Worm (Caenorhabditis elegans) whole organism, L1 larva: Measurements from ENCODE around the gene C50H2.13.

Source experiments
- C04F5.9 ChIP-seq: sonication (generic microtip); optimal IDR thresholded peaks from 2 replicates; lab custom pipeline; 2016; ENCODE audit warnings: missing genetic modification characterization, missing compliant biosample characterization
- Y116A8C.19 ChIP-seq: sonication (generic microtip); optimal IDR thresholded peaks from 2 replicates; lab custom pipeline; 2016; ENCODE audit warnings: missing compliant biosample characterization, missing genetic modification characterization, borderline replicate concordance
- aha-1 ChIP-seq: fragments of 150-350 bp; optimal IDR thresholded peaks from 2 replicates; lab custom pipeline; 2014; ENCODE audit warnings: missing biosample characterization, missing genetic modification characterization
- alr-1 ChIP-seq: fragments of 200-800 bp; sonication (Bioruptor generic); optimal IDR thresholded peaks from 2 replicates; lab custom pipeline; 2018; ENCODE audit warnings: borderline replicate concordance, mild to moderate bottlenecking, missing genetic modification characterization, missing compliant biosample characterization
- aly-2 ChIP-seq: fragments of 150-350 bp; optimal IDR thresholded peaks from 2 replicates; lab custom pipeline; 2014; ENCODE audit warnings: missing biosample characterization, missing genetic modification characterization
- ama-1 ChIP-seq: fragments of 150-350 bp; optimal IDR thresholded peaks from 2 replicates; lab custom pipeline; 2014
- ceh-63 ChIP-seq: fragments of 200-800 bp; sonication (Bioruptor generic); optimal IDR thresholded peaks from 2 replicates; lab custom pipeline; 2018; ENCODE audit warnings: mild to moderate bottlenecking, missing genetic modification characterization, missing compliant biosample characterization
- ceh-8 ChIP-seq: fragments of 200-800 bp; sonication (Bioruptor generic); optimal IDR thresholded peaks from 2 replicates; lab custom pipeline; 2018; ENCODE audit warnings: mild to moderate bottlenecking, missing genetic modification characterization, moderate library complexity, missing compliant biosample characterization
- ceh-82 ChIP-seq, 3 experiments: fragments of 150-350 bp in 1 of 3; sonication (generic microtip) in 2 of 3; optimal IDR thresholded peaks; 2 replicates each; lab custom pipeline; 2014 to 2017; ENCODE audit warnings: missing biosample characterization in 3 of 3, missing genetic modification characterization in 3 of 3
- ceh-88 ChIP-seq: fragments of 200-800 bp; sonication (Bioruptor generic); IDR thresholded peaks from 2 replicates; pipeline ENCODE4 v1.3.6; 2022; ENCODE audit warnings: missing genetic modification characterization, missing compliant biosample characterization
- dsc-1 ChIP-seq: sonication (generic microtip); optimal IDR thresholded peaks from 2 replicates; lab custom pipeline; 2016; ENCODE audit warnings: mild to moderate bottlenecking, missing genetic modification characterization, missing compliant biosample characterization
- efl-1 ChIP-seq, 4 experiments: fragments of 150-350 bp; optimal IDR thresholded peaks in 3 of 4; peaks in 1 of 4; 1 replicate in 1 of 4; 2 replicates in 3 of 4; lab custom pipeline; 2014; ENCODE audit warnings: missing biosample characterization in 2 of 4, missing genetic modification characterization in 2 of 4, missing genetic modification reagents in 2 of 4
- efl-3 ChIP-seq: fragments of 200-800 bp; sonication (Bioruptor generic); optimal IDR thresholded peaks from 2 replicates; lab custom pipeline; 2018; ENCODE audit warnings: mild to moderate bottlenecking, missing genetic modification characterization, missing compliant biosample characterization
- egl-13 ChIP-seq: sonication (generic microtip); optimal IDR thresholded peaks from 2 replicates; lab custom pipeline; 2016; ENCODE audit warnings: missing genotype, missing genetic modification reagents, missing genetic modification characterization, missing compliant biosample characterization
- egl-27 ChIP-seq, 2 experiments: fragments of 150-350 bp in 1 of 2; sonication (generic microtip); optimal IDR thresholded peaks; 3 replicates each; lab custom pipeline; 2017 to 2018; ENCODE audit warnings: missing biosample characterization in 2 of 2, missing genetic modification characterization in 2 of 2, missing genetic modification reagents in 2 of 2
- elt-2 ChIP-seq: sonication (generic microtip); optimal IDR thresholded peaks from 2 replicates; lab custom pipeline; 2016; ENCODE audit warnings: missing genetic modification characterization, mild to moderate bottlenecking, inconsistent platforms, missing compliant biosample characterization, missing genetic modification reagents
- ets-5 ChIP-seq: fragments of 200-800 bp; sonication (Bioruptor generic); IDR thresholded peaks from 2 replicates; pipeline ENCODE4 v1.3.6; 2022; ENCODE audit warnings: missing genetic modification characterization, missing compliant biosample characterization
- hpl-2 ChIP-seq: fragments of 150-350 bp; optimal IDR thresholded peaks from 2 replicates; lab custom pipeline; 2014; ENCODE audit warnings: missing biosample characterization, missing genetic modification reagents, missing genetic modification characterization
- isw-1 ChIP-seq: fragments of 200-800 bp; sonication (Bioruptor generic); IDR thresholded peaks from 2 replicates; pipeline ENCODE4 v1.3.6; 2022; ENCODE audit warnings: missing genetic modification characterization, missing compliant biosample characterization
- lin-13 ChIP-seq: fragments of 150-350 bp; optimal IDR thresholded peaks from 2 replicates; lab custom pipeline; 2014; ENCODE audit warnings: missing biosample characterization, missing genetic modification reagents, missing genetic modification characterization
- lin-14 ChIP-seq: fragments of 200-800 bp; sonication (Bioruptor generic); optimal IDR thresholded peaks from 2 replicates; lab custom pipeline; 2018; ENCODE audit warnings: mild to moderate bottlenecking, missing genetic modification characterization, moderate library complexity, missing compliant biosample characterization
- lin-15B ChIP-seq: fragments of 150-350 bp; sonication (generic microtip); optimal IDR thresholded peaks from 3 replicates; lab custom pipeline; 2014; ENCODE audit warnings: missing biosample characterization, missing genetic modification characterization
- lin-35 ChIP-seq, 2 experiments: fragments of 150-350 bp; optimal IDR thresholded peaks; 2 replicates each; lab custom pipeline; 2014; ENCODE audit warnings: missing biosample characterization in 2 of 2, missing genetic modification characterization in 2 of 2, missing genetic modification reagents in 2 of 2
- lin-39 ChIP-seq: fragments of 150-350 bp; optimal IDR thresholded peaks from 2 replicates; lab custom pipeline; 2014; ENCODE audit warnings: missing biosample characterization, missing genetic modification reagents, missing genetic modification characterization
- mef-2 ChIP-seq: fragments of 150-350 bp; optimal IDR thresholded peaks from 2 replicates; lab custom pipeline; 2014; ENCODE audit warnings: missing biosample characterization, missing genetic modification characterization
- nhr-12 ChIP-seq: sonication (generic microtip); optimal IDR thresholded peaks from 2 replicates; lab custom pipeline; 2017; ENCODE audit warnings: missing biosample characterization, missing genetic modification characterization
- nhr-28 ChIP-seq: fragments of 150-350 bp; optimal IDR thresholded peaks from 2 replicates; lab custom pipeline; 2014; ENCODE audit warnings: missing biosample characterization, missing genetic modification characterization
- nhr-47 ChIP-seq: sonication (generic microtip); optimal IDR thresholded peaks from 2 replicates; lab custom pipeline; 2016; ENCODE audit warnings: mild to moderate bottlenecking, missing genetic modification characterization, moderate library complexity, missing compliant biosample characterization
- nhr-71 ChIP-seq: sonication (generic microtip); optimal IDR thresholded peaks from 2 replicates; lab custom pipeline; 2016; ENCODE audit warnings: mild to moderate bottlenecking, missing genetic modification characterization, moderate library complexity, missing compliant biosample characterization
- nhr-76 ChIP-seq: sonication (generic microtip); optimal IDR thresholded peaks from 2 replicates; lab custom pipeline; 2017; ENCODE audit warnings: missing biosample characterization, missing genetic modification characterization
- nhr-77 ChIP-seq: fragments of 150-350 bp; optimal IDR thresholded peaks from 2 replicates; lab custom pipeline; 2014; ENCODE audit warnings: missing biosample characterization, missing genetic modification characterization
- pag-3 ChIP-seq: sonication (generic microtip); optimal IDR thresholded peaks from 2 replicates; lab custom pipeline; 2017; ENCODE audit warnings: missing genetic modification characterization, mild to moderate bottlenecking, missing compliant biosample characterization, antibody characterized with exemption, borderline replicate concordance; ENCODE audit not compliant: insufficient read depth
- pax-3 ChIP-seq: fragments of 200-800 bp; sonication (Bioruptor generic); optimal IDR thresholded peaks from 2 replicates; lab custom pipeline; 2018; ENCODE audit warnings: mild to moderate bottlenecking, missing genetic modification characterization, moderate library complexity, missing compliant biosample characterization
- pqm-1 ChIP-seq: sonication (generic microtip); optimal IDR thresholded peaks from 3 replicates; lab custom pipeline; 2017; ENCODE audit warnings: missing biosample characterization, missing genetic modification characterization
- rnt-1 ChIP-seq: sonication (generic microtip); optimal IDR thresholded peaks from 2 replicates; lab custom pipeline; 2016; ENCODE audit warnings: mild to moderate bottlenecking, missing genetic modification characterization, moderate library complexity, missing compliant biosample characterization
- skn-1 ChIP-seq: fragments of 150-350 bp; optimal IDR thresholded peaks from 2 replicates; lab custom pipeline; 2014; ENCODE audit warnings: missing biosample characterization, missing genetic modification characterization
- snpc-4 ChIP-seq: fragments of 150-350 bp; optimal IDR thresholded peaks from 2 replicates; lab custom pipeline; 2014; ENCODE audit warnings: missing biosample characterization, missing genetic modification characterization
- sox-4 ChIP-seq: sonication (generic microtip); optimal IDR thresholded peaks from 2 replicates; lab custom pipeline; 2016; ENCODE audit warnings: missing genetic modification characterization, missing compliant biosample characterization
- unc-130 ChIP-seq: fragments of 150-350 bp; optimal IDR thresholded peaks from 2 replicates; lab custom pipeline; 2017; ENCODE audit warnings: missing biosample characterization, missing genetic modification characterization, inconsistent platforms
- unc-30 ChIP-seq: sonication (generic microtip); optimal IDR thresholded peaks from 2 replicates; lab custom pipeline; 2017; ENCODE audit warnings: missing biosample characterization, missing genetic modification characterization
- zag-1 ChIP-seq: fragments of 150-350 bp; optimal IDR thresholded peaks from 2 replicates; lab custom pipeline; 2014; ENCODE audit warnings: missing biosample characterization, missing genetic modification characterization
- ztf-11 ChIP-seq, 2 experiments: sonication (generic microtip); optimal IDR thresholded peaks; 2 replicates each; lab custom pipeline; 2016 to 2017; ENCODE audit warnings: missing genetic modification characterization in 2 of 2, missing biosample characterization in 1 of 2, missing compliant biosample characterization in 1 of 2
- ztf-4 ChIP-seq: fragments of 150-350 bp; optimal IDR thresholded peaks from 2 replicates; lab custom pipeline; 2014; ENCODE audit warnings: missing biosample characterization, missing genetic modification characterization

The C50H2.13 gene

DNA sequence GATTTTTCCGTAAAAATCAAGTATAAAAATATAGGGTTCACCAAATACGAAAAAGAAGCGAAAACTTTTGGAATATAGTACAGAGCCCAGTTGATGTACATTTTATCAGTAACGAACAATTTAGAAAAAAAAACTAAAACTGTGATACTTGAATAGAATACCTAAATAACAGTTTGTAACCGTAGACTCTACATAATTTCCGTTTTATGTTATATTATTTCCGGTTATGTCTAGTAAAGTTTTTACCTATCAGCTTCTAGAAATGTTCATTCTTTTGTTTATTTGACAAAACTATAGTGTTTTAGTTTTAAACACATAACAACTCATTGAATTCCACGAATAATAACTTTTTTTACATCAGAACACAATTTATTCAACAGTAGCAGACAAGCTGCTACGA lies 11.1 kb downstream of the C50H2.13 start, which contains the start of gene srj-33:
TSS of gene srj-33 (minus strand) at position 101 of the 400 bp plus-strand sequence.
- TF ChIP-seq elt-2 (no peak), ceh-63 (GFP tag; lab: Kevin White, UChicago) (no peak), ama-1 (lab: Kevin White, UChicago) (no peak), sox-4 (tag; lab: Kevin White, UChicago) (no peak), rnt-1 (tag; lab: Kevin White, UChicago) (no peak), lin-13 (GFP tag; lab: Kevin White, UChicago) (no peak), ceh-82 (tag; optimal IDR thresholded peaks at IDR 0.05; lab: Kevin White, UChicago) (no peak), pag-3 (tag; lab: Kevin White, UChicago) (no peak), nhr-76 (tag; lab: Kevin White, UChicago) (no peak), skn-1 (tag; lab: Kevin White, UChicago) (no peak), efl-3 (GFP tag; lab: Kevin White, UChicago) (no peak), lin-15B (tag; lab: Kevin White, UChicago) (no peak), egl-13 (tag; lab: Kevin White, UChicago) (no peak), C04F5.9 (tag; lab: Kevin White, UChicago) (no peak), ztf-4 (tag; lab: Kevin White, UChicago) (no peak), zag-1 (no peak)

DNA sequence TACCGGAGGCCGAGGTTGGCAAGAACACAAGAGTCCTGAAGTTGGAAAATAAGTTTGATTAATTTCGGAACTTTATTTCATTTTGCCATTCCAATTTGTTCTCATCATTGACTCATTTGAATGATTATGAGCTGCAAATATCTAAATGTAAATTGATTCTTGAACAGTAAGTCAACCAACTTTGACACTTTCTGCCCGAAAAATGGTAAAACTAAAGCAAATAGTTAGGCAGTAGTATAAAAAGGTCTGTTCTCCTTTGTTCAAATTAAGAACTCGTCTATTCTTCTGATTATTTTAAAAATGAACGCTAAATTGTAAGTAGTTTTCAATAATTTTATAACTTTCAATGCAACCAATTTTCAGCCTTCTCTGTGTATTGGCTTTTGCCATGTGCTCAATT lies 16.7 kb downstream of the C50H2.13 start, which contains the start of gene fipr-12:
TSS of gene fipr-12 (plus strand) at position 301 of the 400 bp plus-strand sequence.
- TF ChIP-seq snpc-4 (tag; lab: Kevin White, UChicago) (no peak), nhr-12 (tag; lab: Kevin White, UChicago) (no peak), ama-1 (lab: Kevin White, UChicago) (no peak), C04F5.9 (tag; lab: Kevin White, UChicago) (no peak), Y116A8C.19 (tag; lab: Kevin White, UChicago) (no peak), lin-35 (GFP tag; optimal IDR thresholded peaks at IDR 0.05; lab: Kevin White, UChicago) (no peak), nhr-71 (no peak), pqm-1 (tag; lab: Kevin White, UChicago) (no peak), ets-5 (GFP tag; lab: Robert Waterston, UW) (no peak), lin-39 (no peak), efl-3 (GFP tag; lab: Kevin White, UChicago) (no peak), isw-1 (GFP tag; lab: Robert Waterston, UW) (no peak), nhr-28 (tag; lab: Kevin White, UChicago) (no peak), ztf-11 (tag; optimal IDR thresholded peaks at IDR 0.05; lab: Kevin White, UChicago) (no peak), mef-2 (tag; lab: Kevin White, UChicago) (no peak), dsc-1 (tag; lab: Kevin White, UChicago) (no peak), aha-1 (tag; lab: Kevin White, UChicago) (no peak), hpl-2 (GFP tag; lab: Kevin White, UChicago) (no peak), efl-1 (optimal IDR thresholded peaks at IDR 0.05; lab: Kevin White, UChicago) (no peak), efl-1 (GFP tag; optimal IDR thresholded peaks at IDR 0.05 in 1 of 2; lab: Kevin White, UChicago) (no peak)

DNA sequence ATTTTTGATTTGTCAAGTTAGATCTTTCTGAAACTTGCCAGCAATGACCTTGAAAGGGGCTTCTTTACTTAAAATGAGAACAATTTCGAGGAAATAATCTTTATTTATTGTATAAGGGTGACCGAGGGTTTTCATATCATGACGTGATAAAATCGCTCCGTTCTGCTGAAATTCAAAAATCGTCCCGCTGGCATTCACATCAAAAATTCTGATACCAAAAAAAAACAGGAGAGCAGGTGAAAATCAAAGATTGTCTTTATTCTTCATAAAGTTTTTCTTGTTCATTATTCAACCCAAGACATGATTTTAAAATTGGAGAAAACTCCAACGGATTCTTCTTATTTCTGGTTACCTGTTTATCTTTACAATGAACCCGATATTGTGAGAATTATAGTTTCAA lies 17.8 kb downstream of the C50H2.13 start, which contains the start of gene sre-28:
TSS of gene sre-28 (plus strand) at position 301 of the 400 bp plus-strand sequence.
- no peak for TF ChIP-seq elt-2
- TF ChIP-seq lin-14 (GFP tag; lab: Kevin White, UChicago), result no peak

DNA sequence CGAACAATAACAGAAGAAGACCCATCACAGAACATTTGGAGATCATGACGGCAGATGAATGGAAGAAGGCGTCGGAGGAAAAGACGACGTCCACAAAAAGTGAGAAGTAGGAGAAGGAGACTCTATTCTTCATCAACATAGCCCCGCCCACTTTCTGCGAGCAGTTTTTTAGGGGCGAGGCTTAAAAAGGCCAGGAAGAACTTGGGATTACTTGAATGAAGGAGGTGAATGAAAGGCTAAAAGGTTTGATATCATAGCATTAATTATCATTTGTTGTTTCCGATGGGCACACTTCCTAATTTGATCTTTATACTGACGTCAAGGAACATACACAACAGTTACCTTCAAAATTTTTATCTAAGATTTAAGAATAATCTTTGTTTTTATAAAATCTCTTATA lies 22.5 kb downstream of the C50H2.13 start, which contains the start of gene nlp-58:
TSS of gene nlp-58 (minus strand) at position 101 of the 400 bp plus-strand sequence.
- TF ChIP-seq zag-1 (no peak), unc-130 (no peak), aly-2 (no peak), pax-3 (tag; lab: Kevin White, UChicago) (no peak), unc-30 (tag; lab: Kevin White, UChicago) (no peak), ama-1 (lab: Kevin White, UChicago) (no peak), egl-27 (tag; optimal IDR thresholded peaks at IDR 0.05; lab: Kevin White, UChicago) (no peak), ztf-11 (tag; optimal IDR thresholded peaks at IDR 0.05; lab: Kevin White, UChicago) (no peak), egl-13 (tag; lab: Kevin White, UChicago) (no peak), ceh-88 (GFP tag; lab: Robert Waterston, UW) (no peak), alr-1 (tag; lab: Kevin White, UChicago) (no peak), nhr-47 (no peak), ceh-8 (GFP tag; lab: Kevin White, UChicago) (no peak), nhr-77 (tag; lab: Kevin White, UChicago) (no peak)
- TF ChIP-seq, all 84 proteins: peak for 0
